Worm (Caenorhabditis elegans) whole organism, L1 larva: ENCODE results near the gene ZK354.3.

Experiments used
- ceh-88 ChIP-seq: fragments of 200-800 bp; sonication (Bioruptor generic); IDR thresholded peaks from 2 replicates; pipeline ENCODE4 v1.3.6; 2022; ENCODE audit warnings: missing genetic modification characterization, missing compliant biosample characterization
- efl-3 ChIP-seq: fragments of 200-800 bp; sonication (Bioruptor generic); optimal IDR thresholded peaks from 2 replicates; lab custom pipeline; 2018; ENCODE audit warnings: mild to moderate bottlenecking, missing genetic modification characterization, missing compliant biosample characterization
- fos-1 ChIP-seq: fragments of 150-350 bp; optimal IDR thresholded peaks from 2 replicates; lab custom pipeline; 2014; ENCODE audit warnings: missing biosample characterization, missing genetic modification characterization
- lin-13 ChIP-seq: fragments of 150-350 bp; optimal IDR thresholded peaks from 2 replicates; lab custom pipeline; 2014; ENCODE audit warnings: missing biosample characterization, missing genetic modification reagents, missing genetic modification characterization
- lin-15B ChIP-seq: fragments of 150-350 bp; sonication (generic microtip); optimal IDR thresholded peaks from 3 replicates; lab custom pipeline; 2014; ENCODE audit warnings: missing biosample characterization, missing genetic modification characterization
- lsy-2 ChIP-seq, 2 experiments: fragments of 150-350 bp; optimal IDR thresholded peaks; 2 replicates each; lab custom pipeline; 2014; ENCODE audit warnings: missing biosample characterization in 2 of 2, missing genetic modification characterization in 2 of 2
- nhr-11 ChIP-seq: fragments of 150-350 bp; optimal IDR thresholded peaks from 2 replicates; lab custom pipeline; 2014; ENCODE audit warnings: missing biosample characterization, missing genetic modification characterization
- nhr-237 ChIP-seq: fragments of 150-350 bp; optimal IDR thresholded peaks from 2 replicates; lab custom pipeline; 2014; ENCODE audit warnings: missing biosample characterization, missing genetic modification characterization
- nhr-28 ChIP-seq: fragments of 150-350 bp; optimal IDR thresholded peaks from 2 replicates; lab custom pipeline; 2014; ENCODE audit warnings: missing biosample characterization, missing genetic modification characterization
- nhr-77 ChIP-seq: fragments of 150-350 bp; optimal IDR thresholded peaks from 2 replicates; lab custom pipeline; 2014; ENCODE audit warnings: missing biosample characterization, missing genetic modification characterization
- pqm-1 ChIP-seq: sonication (generic microtip); optimal IDR thresholded peaks from 3 replicates; lab custom pipeline; 2017; ENCODE audit warnings: missing biosample characterization, missing genetic modification characterization
- snpc-4 ChIP-seq: fragments of 150-350 bp; optimal IDR thresholded peaks from 2 replicates; lab custom pipeline; 2014; ENCODE audit warnings: missing biosample characterization, missing genetic modification characterization
- unc-62 ChIP-seq: fragments of 150-350 bp; optimal IDR thresholded peaks from 2 replicates; lab custom pipeline; 2014; ENCODE audit warnings: missing biosample characterization, missing genetic modification reagents, missing genetic modification characterization
- xbp-1 ChIP-seq: sonication (generic microtip); optimal IDR thresholded peaks from 2 replicates; lab custom pipeline; 2016; ENCODE audit warnings: missing genetic modification characterization, missing compliant biosample characterization

DNA sequence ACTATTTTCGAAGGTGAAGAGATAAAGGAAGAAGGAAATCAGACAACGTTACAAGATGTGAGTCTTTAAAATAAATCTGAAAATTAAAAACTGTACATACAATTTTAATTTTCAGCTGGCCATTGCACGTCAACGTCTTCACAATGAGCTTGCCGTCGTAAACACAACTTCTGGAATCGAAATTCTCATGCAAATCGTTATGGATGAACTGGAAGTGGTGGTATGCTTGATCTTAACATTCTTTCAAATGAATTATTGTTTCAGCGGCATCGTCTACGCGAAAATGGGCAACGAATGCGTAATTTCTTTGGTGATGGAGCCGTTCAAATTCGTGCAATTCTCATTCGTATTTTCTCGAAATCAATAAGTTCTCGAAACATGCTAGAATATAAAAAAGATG is 44.7 kb downstream of the ZK354.3 start:
- TF ChIP-seq ceh-88 (GFP tag; lab: Robert Waterston, UW) (no peak), lsy-2 (tag; optimal IDR thresholded peaks at IDR 0.05; lab: Kevin White, UChicago) (no peak), unc-62 (no peak), nhr-77 (tag; lab: Kevin White, UChicago) (no peak), nhr-11 (tag; lab: Kevin White, UChicago) (no peak), lin-15B (tag; lab: Kevin White, UChicago) (no peak), xbp-1 (tag; lab: Kevin White, UChicago) (no peak), nhr-237 (tag; lab: Kevin White, UChicago) (no peak), fos-1 (tag; lab: Kevin White, UChicago) (no peak), lin-13 (no peak), efl-3 (GFP tag; lab: Kevin White, UChicago) (no peak), snpc-4 (tag; lab: Kevin White, UChicago) (no peak), pqm-1 (tag; lab: Kevin White, UChicago) (no peak), nhr-28 (tag; lab: Kevin White, UChicago) (no peak)
